Worm (Caenorhabditis elegans) whole organism, L3 larva: ENCODE measurements around the gene ZK632.10.

Experiments
- ceh-82 ChIP-seq: fragments of 150-350 bp; optimal IDR thresholded peaks from 2 replicates; lab custom pipeline; 2014; ENCODE audit warnings: missing biosample characterization, missing genetic modification characterization
- elt-3 ChIP-seq, 3 experiments: fragments of 150-350 bp in 1 of 3; sonication (generic microtip) in 2 of 3; optimal IDR thresholded peaks; 2 replicates in 2 of 3; 4 replicates in 1 of 3; lab custom pipeline; 2014 to 2017; ENCODE audit warnings: missing biosample characterization in 3 of 3, missing genetic modification characterization in 3 of 3
- fkh-10 ChIP-seq: sonication (generic microtip); optimal IDR thresholded peaks from 2 replicates; lab custom pipeline; 2017; ENCODE audit warnings: missing biosample characterization, missing genetic modification reagents, missing genetic modification characterization
- fos-1 ChIP-seq: fragments of 150-350 bp; optimal IDR thresholded peaks from 2 replicates; lab custom pipeline; 2014; ENCODE audit warnings: missing biosample characterization, missing genetic modification characterization
- mml-1 ChIP-seq: fragments of 150-350 bp; sonication (generic microtip); optimal IDR thresholded peaks from 3 replicates; lab custom pipeline; 2014; ENCODE audit warnings: missing biosample characterization, missing genetic modification characterization
- nhr-25 ChIP-seq: sonication (generic microtip); optimal IDR thresholded peaks from 2 replicates; lab custom pipeline; 2017; ENCODE audit warnings: missing biosample characterization, missing genetic modification characterization
- nhr-28 ChIP-seq: fragments of 150-350 bp; optimal IDR thresholded peaks from 2 replicates; lab custom pipeline; 2014; ENCODE audit warnings: missing biosample characterization, missing genetic modification characterization
- nhr-76 ChIP-seq: fragments of 150-350 bp; sonication (generic microtip); optimal IDR thresholded peaks from 5 replicates; lab custom pipeline; 2014; ENCODE audit warnings: missing biosample characterization, missing genetic modification characterization
- pha-4 ChIP-seq: fragments of 150-350 bp; optimal IDR thresholded peaks from 2 replicates; lab custom pipeline; 2014; ENCODE audit warnings: missing biosample characterization, missing genetic modification reagents, missing genetic modification characterization
- snpc-4 ChIP-seq: fragments of 150-350 bp; optimal IDR thresholded peaks from 2 replicates; lab custom pipeline; 2014; ENCODE audit warnings: missing biosample characterization, missing genetic modification characterization
- ztf-11 ChIP-seq: fragments of 150-350 bp; optimal IDR thresholded peaks from 2 replicates; lab custom pipeline; 2014; ENCODE audit warnings: missing biosample characterization, missing genetic modification characterization

- TF ChIP-seq ceh-82 (tag; lab: Kevin White, UChicago) (no peak), elt-3 (tag; optimal IDR thresholded peaks at IDR 0.05; lab: Kevin White, UChicago) (no peak), fos-1 (tag; lab: Kevin White, UChicago) (no peak), nhr-76 (tag; lab: Kevin White, UChicago) (no peak), nhr-28 (tag; lab: Kevin White, UChicago) (no peak), nhr-25 (tag; lab: Kevin White, UChicago) (no peak), ztf-11 (tag; lab: Kevin White, UChicago) (no peak), mml-1 (no peak), pha-4 (tag; lab: Kevin White, UChicago) (no peak), fkh-10 (GFP tag; lab: Kevin White, UChicago) (no peak), snpc-4 (no peak)
Observed at ce11 chrIII:9874515-9874914, 47.0 kb upstream of the ZK632.10 start.
